Fruit fly (Drosophila melanogaster): Measurements from ENCODE around the gene RecQ5.

RecQ5 gene

dm6 chr3L:14611406-14612335 is 20.2 kb downstream of the RecQ5 start (continued):
- no peak for TF ChIP-seq oc (tag; optimal IDR thresholded peaks at IDR 0.05)
- peak; percentile 13 for TF ChIP-seq phol (tag; optimal IDR thresholded peaks at IDR 0.05)
- peak; percentile 41 for TF ChIP-seq CoRest (tag; optimal IDR thresholded peaks at IDR 0.05)
- TF ChIP-seq Doc2 (GFP tag; IDR thresholded peaks at IDR 0.05), result no peak
- TF ChIP-seq nerfin-2 (GFP tag; IDR thresholded peaks at IDR 0.05; ENCODE audit: partially characterized antibody), result no peak
- 0 out of 2 replicates have a peak, but pooled peaks have one; percentile 17 for TF ChIP-seq CG4360 (GFP tag; IDR thresholded peaks at IDR 0.05)
- TF ChIP-seq btn (GFP tag; optimal IDR thresholded peaks at IDR 0.05), result no peak
- no peak for TF ChIP-seq CG33213 (GFP tag; optimal IDR thresholded peaks at IDR 0.05)
- TF ChIP-seq Tbp (GFP tag; optimal IDR thresholded peaks at IDR 0.05), result no peak
- TF ChIP-seq disco-r (GFP tag; optimal IDR thresholded peaks at IDR 0.05), result no peak
- TF ChIP-seq Hr39 (optimal IDR thresholded peaks at IDR 0.05), result no peak
- no peak for TF ChIP-seq CG17568 (GFP tag; optimal IDR thresholded peaks at IDR 0.05)
- no peak for TF ChIP-seq Fer1 (GFP tag; optimal IDR thresholded peaks at IDR 0.05)
- no peak for TF ChIP-seq sd (tag; optimal IDR thresholded peaks at IDR 0.05)
- no peak for TF ChIP-seq gfzf (GFP tag; optimal IDR thresholded peaks at IDR 0.05)
- no peak for TF ChIP-seq TFAM (GFP tag; optimal IDR thresholded peaks at IDR 0.05)
- TF ChIP-seq CG10366 (GFP tag; IDR thresholded peaks at IDR 0.05), result no peak
- TF ChIP-seq Adf1 (GFP tag; IDR thresholded peaks at IDR 0.05), result no peak
- TF ChIP-seq CG13424 (tag; optimal IDR thresholded peaks at IDR 0.05), result peak; percentile 29
- TF ChIP-seq da (GFP tag; optimal IDR thresholded peaks at IDR 0.05), result no peak
- no peak for TF ChIP-seq HLHmδ (GFP tag; optimal IDR thresholded peaks at IDR 0.05)
- no peak for TF ChIP-seq CG10431 (GFP tag; optimal IDR thresholded peaks at IDR 0.05)
- TF ChIP-seq CG6254 (GFP tag; optimal IDR thresholded peaks at IDR 0.05), result no peak
- TF ChIP-seq Dbx (GFP tag; IDR thresholded peaks at IDR 0.05), result no peak
- peak; percentile 48 for TF ChIP-seq D19A (tag; optimal IDR thresholded peaks at IDR 0.05)
- no peak for TF ChIP-seq org-1 (GFP tag; optimal IDR thresholded peaks at IDR 0.05)
- no peak for TF ChIP-seq onecut (GFP tag; IDR thresholded peaks at IDR 0.05)
- TF ChIP-seq Ptx1 (GFP tag; IDR thresholded peaks at IDR 0.05), result no peak
- no peak for TF ChIP-seq CG12942 (GFP tag; optimal IDR thresholded peaks at IDR 0.05)
- no peak for TF ChIP-seq pzg (GFP tag; optimal IDR thresholded peaks at IDR 0.05)
- TF ChIP-seq Antp (GFP tag; optimal IDR thresholded peaks at IDR 0.05), result no peak
- no peak for TF ChIP-seq Rx (GFP tag; IDR thresholded peaks at IDR 0.05)
- no peak for TF ChIP-seq CG6689 (GFP tag; IDR thresholded peaks at IDR 0.05)
- TF ChIP-seq row (GFP tag; IDR thresholded peaks at IDR 0.05), result 0 out of 3 replicates have a peak, but pooled peaks have one; percentile 10
- TF ChIP-seq CG14710 (tag; optimal IDR thresholded peaks at IDR 0.05), result peak; percentile 59
- TF ChIP-seq CG9727 (GFP tag; optimal IDR thresholded peaks at IDR 0.05), result peak; percentile 30
- TF ChIP-seq grau (tag; optimal IDR thresholded peaks at IDR 0.05), result peak; percentile 47
- TF ChIP-seq wek (GFP tag; optimal IDR thresholded peaks at IDR 0.05), result no peak
- TF ChIP-seq Ada2b (GFP tag; IDR thresholded peaks at IDR 0.05), result no peak
- peak; percentile 31 for TF ChIP-seq CG9437 (GFP tag; optimal IDR thresholded peaks at IDR 0.05)
- TF ChIP-seq CG14050 (GFP tag; IDR thresholded peaks at IDR 0.05), result no peak
- TF ChIP-seq Vsx1 (GFP tag; optimal IDR thresholded peaks at IDR 0.05), result peak; percentile 1
- TF ChIP-seq CG10565 (GFP tag; optimal IDR thresholded peaks at IDR 0.05), result no peak
- TF ChIP-seq dpn (GFP tag; optimal IDR thresholded peaks at IDR 0.05), result no peak
- no peak for TF ChIP-seq Optix (GFP tag; IDR thresholded peaks at IDR 0.05)
- TF ChIP-seq Dref (GFP tag; IDR thresholded peaks at IDR 0.05), result no peak
- no peak for TF ChIP-seq bcd (GFP tag; optimal IDR thresholded peaks at IDR 0.05)
- no peak for TF ChIP-seq CG10654 (GFP tag; optimal IDR thresholded peaks at IDR 0.05)
- no peak for TF ChIP-seq br (optimal IDR thresholded peaks at IDR 0.05)
- no peak for TF ChIP-seq CG13287 (GFP tag; IDR thresholded peaks at IDR 0.05; ENCODE audit: partially characterized antibody)
